Worm (Caenorhabditis elegans): ENCODE measurements around the gene H20J04.6.

The H20J04.6 gene

DNA sequence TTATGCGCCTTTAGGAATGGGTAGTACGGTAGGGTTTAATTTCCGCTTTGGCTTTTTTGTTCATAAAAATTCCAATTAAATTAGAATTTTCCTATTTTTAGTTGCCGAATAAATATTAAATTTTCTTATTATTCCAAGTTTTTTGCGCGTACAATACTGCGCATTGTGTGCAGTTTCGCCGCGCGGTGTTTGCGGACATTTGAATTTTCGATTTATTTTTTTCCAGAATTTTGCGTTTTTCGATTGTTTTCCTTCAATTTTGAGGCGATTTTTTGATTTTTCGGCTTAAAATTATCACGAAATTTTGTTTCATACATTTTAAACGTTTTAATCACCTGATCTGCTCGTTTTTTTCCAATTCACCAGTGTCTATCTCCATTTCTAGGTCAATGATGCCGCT is at the start of gene H20J04.6:
H20J04.6 (plus strand) TSS at position 386 of the 400 bp plus-strand sequence.
- TF ChIP-seq nhr-25 (tag; optimal IDR thresholded peaks at IDR 0.05), result no peak
- no peak for TF ChIP-seq lin-11 (tag; optimal IDR thresholded peaks at IDR 0.05)
- TF ChIP-seq nhr-129 (tag; optimal IDR thresholded peaks at IDR 0.05), result no peak
- TF ChIP-seq skn-1 (tag; optimal IDR thresholded peaks at IDR 0.05), result no peak
- peak; percentile 2 for TF ChIP-seq sma-3 (GFP tag; optimal IDR thresholded peaks at IDR 0.05)
- peak; percentile 31 for TF ChIP-seq C34F6.9 (tag; optimal IDR thresholded peaks at IDR 0.05)
- no peak for TF ChIP-seq ZK546.5 (tag; optimal IDR thresholded peaks at IDR 0.05)
- no peak for TF ChIP-seq mab-5 (tag; optimal IDR thresholded peaks at IDR 0.05)
- TF ChIP-seq lin-13 (GFP tag; optimal IDR thresholded peaks at IDR 0.05), result no peak
- TF ChIP-seq nhr-6 (tag; optimal IDR thresholded peaks at IDR 0.05), result no peak
- no peak for TF ChIP-seq alr-1 (tag; optimal IDR thresholded peaks at IDR 0.05)
- TF ChIP-seq unc-39 (tag; optimal IDR thresholded peaks at IDR 0.05), result no peak
- peak; percentile 18 for TF ChIP-seq R02D3.7 (tag; optimal IDR thresholded peaks at IDR 0.05)
- no peak for TF ChIP-seq crh-2 (tag; optimal IDR thresholded peaks at IDR 0.05)
- TF ChIP-seq Y55F3AM.14 (GFP tag; optimal IDR thresholded peaks at IDR 0.05), result no peak
- no peak for TF ChIP-seq dmd-4 (tag; optimal IDR thresholded peaks at IDR 0.05)
- TF ChIP-seq lin-39 (tag; optimal IDR thresholded peaks at IDR 0.05), result no peak
- TF ChIP-seq gmeb-1 (tag; optimal IDR thresholded peaks at IDR 0.05), result peak; percentile 20
- no peak for TF ChIP-seq egl-27 (tag; optimal IDR thresholded peaks at IDR 0.05)
- no peak for TF ChIP-seq ztf-1 (GFP tag; conservative IDR thresholded peaks at IDR 0.05)
- TF ChIP-seq lsy-2 (tag; optimal IDR thresholded peaks at IDR 0.05), result peak in 1 of 2 experiments; percentile 27
- TF ChIP-seq blmp-1 (tag; optimal IDR thresholded peaks at IDR 0.05; ENCODE audit: insufficient read depth), result no peak
- TF ChIP-seq fos-1 (tag; optimal IDR thresholded peaks at IDR 0.05), result no peak
- no peak for TF ChIP-seq unc-62 (GFP tag; optimal IDR thresholded peaks at IDR 0.05)
- no peak for TF ChIP-seq mbf-1 (tag; optimal IDR thresholded peaks at IDR 0.05)
- peak; percentile 33 for TF ChIP-seq unc-55 (GFP tag; optimal IDR thresholded peaks at IDR 0.05)

DNA sequence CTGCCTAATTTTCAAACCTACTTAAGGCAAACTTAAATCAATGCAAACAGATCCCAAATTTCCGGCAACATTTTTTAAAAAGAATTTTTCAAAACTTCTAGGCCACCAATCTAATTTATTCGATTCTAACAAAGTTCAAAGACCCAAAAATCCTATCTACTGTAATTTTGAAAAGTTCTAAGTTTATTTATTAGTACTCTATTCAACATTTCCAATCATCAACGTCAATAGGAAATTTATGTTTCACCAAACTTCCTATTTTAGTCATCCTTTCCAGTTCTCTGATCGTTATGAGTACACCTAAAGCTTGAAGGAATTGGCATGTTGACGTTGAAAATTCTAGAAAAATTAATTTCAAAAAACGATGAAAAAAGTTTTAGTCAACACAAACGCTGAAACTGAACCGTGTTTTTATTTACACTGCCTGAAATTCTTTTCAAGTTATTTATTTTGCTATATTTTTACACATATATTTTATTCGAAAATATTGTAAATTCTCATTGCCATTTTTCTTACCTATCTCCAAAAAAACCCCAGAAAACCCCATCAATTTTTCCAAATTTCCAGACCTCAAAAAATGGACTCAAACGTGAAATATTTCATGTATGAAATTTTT is 47.3 kb upstream of the H20J04.6 start, which contains the start of gene npr-42:
npr-42 (plus strand) TSS at position 566 of the 616 bp plus-strand sequence.
- no peak for TF ChIP-seq peb-1 (tag; optimal IDR thresholded peaks at IDR 0.05)
- TF ChIP-seq mbf-1 (tag; optimal IDR thresholded peaks at IDR 0.05), result no peak
- TF ChIP-seq ceh-82 (tag; optimal IDR thresholded peaks at IDR 0.05), result no peak
- no peak for TF ChIP-seq nhr-6 (tag; optimal IDR thresholded peaks at IDR 0.05)
- no peak for TF ChIP-seq ama-1 (optimal IDR thresholded peaks at IDR 0.05)
- TF ChIP-seq nhr-10 (tag; optimal IDR thresholded peaks at IDR 0.05), result no peak
- no peak for TF ChIP-seq fos-1 (tag; optimal IDR thresholded peaks at IDR 0.05)
- TF ChIP-seq sem-4 (tag; optimal IDR thresholded peaks at IDR 0.05), result no peak
- TF ChIP-seq mab-5 (tag; optimal IDR thresholded peaks at IDR 0.05), result no peak
- TF ChIP-seq C34F6.9 (tag; optimal IDR thresholded peaks at IDR 0.05), result no peak
- TF ChIP-seq unc-62 (GFP tag; optimal IDR thresholded peaks at IDR 0.05), result no peak
- TF ChIP-seq nhr-129 (tag; optimal IDR thresholded peaks at IDR 0.05), result no peak
- TF ChIP-seq nhr-11 (tag; optimal IDR thresholded peaks at IDR 0.05), result no peak
- no peak for TF ChIP-seq nhr-25 (tag; optimal IDR thresholded peaks at IDR 0.05)
- no peak for TF ChIP-seq unc-39 (tag; optimal IDR thresholded peaks at IDR 0.05)

DNA sequence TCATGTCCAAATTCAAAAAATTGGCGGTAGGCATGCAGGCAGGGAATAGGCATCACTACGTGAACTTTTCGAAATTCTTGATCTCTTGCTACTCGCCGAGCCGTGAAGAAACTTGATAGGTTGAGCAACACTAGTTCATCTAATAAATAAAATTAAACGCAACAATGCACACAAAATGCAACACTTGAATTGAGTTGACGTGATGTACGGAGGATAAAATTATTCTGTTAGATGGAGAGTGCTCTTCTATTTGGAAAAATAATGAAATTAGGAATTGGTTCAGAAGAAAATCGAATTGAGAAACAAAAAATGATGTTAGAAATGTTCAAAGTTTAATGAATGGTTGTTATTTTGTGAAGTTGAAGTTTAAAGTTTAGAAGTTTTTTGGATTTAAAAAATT is 46.1 kb upstream of the H20J04.6 start:
- no peak for TF ChIP-seq nhr-77 (tag; optimal IDR thresholded peaks at IDR 0.05)
- TF ChIP-seq ZK546.5 (tag; optimal IDR thresholded peaks at IDR 0.05), result no peak
- no peak for TF ChIP-seq elt-3 (tag; optimal IDR thresholded peaks at IDR 0.05)
- no peak for TF ChIP-seq nhr-10 (tag; optimal IDR thresholded peaks at IDR 0.05)
- TF ChIP-seq lsy-2 (tag; optimal IDR thresholded peaks at IDR 0.05), result no peak
- TF ChIP-seq ztf-4 (tag; optimal IDR thresholded peaks at IDR 0.05), result no peak
- no peak for TF ChIP-seq lin-39 (tag; optimal IDR thresholded peaks at IDR 0.05)
- no peak for TF ChIP-seq unc-39 (tag; optimal IDR thresholded peaks at IDR 0.05)
- no peak for TF ChIP-seq zag-1 (tag; optimal IDR thresholded peaks at IDR 0.05)
- TF ChIP-seq crh-2 (tag; optimal IDR thresholded peaks at IDR 0.05), result no peak
- no peak for TF ChIP-seq ztf-1 (GFP tag; conservative IDR thresholded peaks at IDR 0.05)
- TF ChIP-seq nhr-12 (tag; optimal IDR thresholded peaks at IDR 0.05), result no peak
- no peak for TF ChIP-seq Y55F3AM.14 (GFP tag; optimal IDR thresholded peaks at IDR 0.05)
- TF ChIP-seq dmd-4 (tag; optimal IDR thresholded peaks at IDR 0.05), result no peak
- TF ChIP-seq nhr-25 (tag; optimal IDR thresholded peaks at IDR 0.05), result no peak

DNA sequence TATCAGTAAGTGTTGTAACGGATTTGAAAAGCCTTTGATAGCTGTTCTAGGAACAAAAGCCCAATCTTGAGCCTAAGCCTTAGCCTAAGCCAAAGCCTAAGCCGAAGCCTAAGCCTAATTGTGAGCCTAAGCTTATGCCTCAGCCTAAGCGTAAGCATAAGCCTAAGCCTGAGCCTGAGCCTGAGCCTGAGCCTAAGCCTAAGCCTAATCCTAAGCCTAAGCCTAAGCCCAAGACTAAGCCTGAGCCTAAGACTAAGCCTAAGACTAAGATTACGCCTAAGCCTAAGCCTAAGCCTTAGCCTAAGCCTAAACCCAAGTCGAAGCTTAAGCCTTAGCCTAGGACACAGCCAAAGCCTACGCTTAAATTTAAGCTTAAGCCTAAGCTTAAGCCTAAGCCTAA is 45.4 kb upstream of the H20J04.6 start:
- TF ChIP-seq ZK546.5 (tag; optimal IDR thresholded peaks at IDR 0.05) (no peak), skn-1 (tag; optimal IDR thresholded peaks at IDR 0.05) (no peak), zag-1 (tag; optimal IDR thresholded peaks at IDR 0.05) (no peak), nhr-25 (tag; optimal IDR thresholded peaks at IDR 0.05) (no peak), nhr-77 (tag; optimal IDR thresholded peaks at IDR 0.05) (no peak), ceh-16 (tag; optimal IDR thresholded peaks at IDR 0.05) (no peak), unc-55 (GFP tag; optimal IDR thresholded peaks at IDR 0.05) (no peak), R02D3.7 (tag; optimal IDR thresholded peaks at IDR 0.05) (no peak), nhr-10 (tag; optimal IDR thresholded peaks at IDR 0.05) (no peak), lin-39 (tag; optimal IDR thresholded peaks at IDR 0.05) (no peak), nhr-6 (tag; optimal IDR thresholded peaks at IDR 0.05) (no peak), unc-39 (tag; optimal IDR thresholded peaks at IDR 0.05) (no peak), nhr-11 (tag; optimal IDR thresholded peaks at IDR 0.05) (no peak)
